Worm (Caenorhabditis elegans) whole organism, mixed stage, embryonic: ENCODE results near the gene D2062.5.
"Not testable (repeated sequence)": the region's sequence is repeated elsewhere in the genome, so short reads cannot be mapped to it uniquely, and the experiment has no call there.

Experiments
- M03D4.4 ChIP-seq: sonication (generic microtip); optimal IDR thresholded peaks from 2 replicates; lab custom pipeline; 2017; ENCODE audit warnings: mild to moderate bottlenecking, missing genetic modification characterization, missing compliant biosample characterization
- blmp-1 ChIP-seq: fragments of 150-350 bp; optimal IDR thresholded peaks from 2 replicates; lab custom pipeline; 2014; ENCODE audit warnings: missing biosample characterization, missing genetic modification characterization
- ceh-39 ChIP-seq: fragments of 150-350 bp; optimal IDR thresholded peaks from 2 replicates; lab custom pipeline; 2014; ENCODE audit warnings: missing biosample characterization, missing genetic modification characterization
- ceh-43 ChIP-seq: fragments of 200-800 bp; sonication (Bioruptor generic); optimal IDR thresholded peaks from 2 replicates; lab custom pipeline; 2018; ENCODE audit warnings: mild to moderate bottlenecking, missing genetic modification characterization, moderate library complexity, missing compliant biosample characterization
- ceh-83 ChIP-seq: fragments of 200-800 bp; sonication (Bioruptor generic); optimal IDR thresholded peaks from 2 replicates; lab custom pipeline; 2018; ENCODE audit warnings: mild to moderate bottlenecking, missing genetic modification characterization, missing compliant biosample characterization
- ces-1 ChIP-seq: fragments of 150-350 bp; optimal IDR thresholded peaks from 2 replicates; lab custom pipeline; 2014; ENCODE audit warnings: missing biosample characterization, missing genetic modification reagents, missing genetic modification characterization
- cnd-1 ChIP-seq: fragments of 200-800 bp; sonication (Bioruptor generic); optimal IDR thresholded peaks from 2 replicates; lab custom pipeline; 2018; ENCODE audit warnings: mild to moderate bottlenecking, missing genetic modification characterization, missing compliant biosample characterization
- drap-1 ChIP-seq: fragments of 200-800 bp; sonication (Bioruptor generic); optimal IDR thresholded peaks from 3 replicates; lab custom pipeline; 2018; ENCODE audit warnings: mild to moderate bottlenecking, missing genetic modification characterization, missing compliant biosample characterization
- elt-1 ChIP-seq: sonication (generic microtip); optimal IDR thresholded peaks from 2 replicates; lab custom pipeline; 2017; ENCODE audit warnings: missing genetic modification characterization, mild to moderate bottlenecking, missing compliant biosample characterization, antibody characterized with exemption, moderate library complexity, borderline replicate concordance; ENCODE audit not compliant: insufficient read depth
- flh-1 ChIP-seq: fragments of 200-800 bp; sonication (Bioruptor generic); optimal IDR thresholded peaks from 2 replicates; lab custom pipeline; 2018; ENCODE audit warnings: mild to moderate bottlenecking, missing genetic modification characterization, moderate library complexity, missing compliant biosample characterization
- ham-2 ChIP-seq: fragments of 200-800 bp; sonication (Bioruptor generic); optimal IDR thresholded peaks from 2 replicates; lab custom pipeline; 2018; ENCODE audit warnings: mild to moderate bottlenecking, missing genetic modification characterization, missing compliant biosample characterization
- hlh-1 ChIP-seq: fragments of 150-350 bp; optimal IDR thresholded peaks from 2 replicates; lab custom pipeline; 2014; ENCODE audit warnings: missing biosample characterization, missing genetic modification reagents, missing genetic modification characterization
- lin-13 ChIP-seq: fragments of 150-350 bp; optimal IDR thresholded peaks from 2 replicates; lab custom pipeline; 2014; ENCODE audit warnings: missing biosample characterization, missing genetic modification characterization
- lin-32 ChIP-seq: fragments of 200-800 bp; sonication (Bioruptor generic); optimal IDR thresholded peaks from 2 replicates; lab custom pipeline; 2018; ENCODE audit warnings: mild to moderate bottlenecking, missing genetic modification characterization, missing compliant biosample characterization
- lsy-2 ChIP-seq: fragments of 150-350 bp; optimal IDR thresholded peaks from 2 replicates; lab custom pipeline; 2014; ENCODE audit warnings: missing biosample characterization, missing genetic modification characterization
- mep-1 ChIP-seq: fragments of 150-350 bp; optimal IDR thresholded peaks from 2 replicates; lab custom pipeline; 2017; ENCODE audit warnings: missing biosample characterization, missing genetic modification reagents, missing genetic modification characterization, inconsistent platforms
- mls-2 ChIP-seq: sonication (generic microtip); optimal IDR thresholded peaks from 2 replicates; lab custom pipeline; 2016; ENCODE audit warnings: mild to moderate bottlenecking, missing genetic modification characterization, moderate library complexity, missing compliant biosample characterization
- nhr-2 ChIP-seq: fragments of 150-350 bp; optimal IDR thresholded peaks from 2 replicates; lab custom pipeline; 2014; ENCODE audit warnings: missing biosample characterization, missing genetic modification characterization
- nhr-237 ChIP-seq: fragments of 150-350 bp; optimal IDR thresholded peaks from 2 replicates; lab custom pipeline; 2014; ENCODE audit warnings: missing biosample characterization, missing genetic modification characterization
- nhr-28 ChIP-seq: fragments of 150-350 bp; optimal IDR thresholded peaks from 2 replicates; lab custom pipeline; 2014; ENCODE audit warnings: missing biosample characterization, missing genetic modification characterization
- nhr-76 ChIP-seq: sonication (generic microtip); optimal IDR thresholded peaks from 2 replicates; lab custom pipeline; 2017; ENCODE audit warnings: missing biosample characterization, missing genetic modification characterization
- pha-4 ChIP-seq: fragments of 150-350 bp; optimal IDR thresholded peaks from 2 replicates; lab custom pipeline; 2018; ENCODE audit warnings: missing biosample characterization, missing genetic modification reagents, missing genetic modification characterization
- sem-2 ChIP-seq: fragments of 200-800 bp; sonication (Bioruptor generic); optimal IDR thresholded peaks from 2 replicates; lab custom pipeline; 2018; ENCODE audit warnings: mild to moderate bottlenecking, missing genetic modification characterization, missing compliant biosample characterization
- snpc-4 ChIP-seq: fragments of 150-350 bp; optimal IDR thresholded peaks from 2 replicates; lab custom pipeline; 2014; ENCODE audit warnings: missing biosample characterization, missing genetic modification characterization
- tbx-8 ChIP-seq: fragments of 200-800 bp; sonication (Bioruptor generic); optimal IDR thresholded peaks from 2 replicates; lab custom pipeline; 2018; ENCODE audit warnings: mild to moderate bottlenecking, missing genetic modification characterization, moderate library complexity, missing compliant biosample characterization
- zip-8 ChIP-seq: fragments of 150-350 bp; optimal IDR thresholded peaks from 2 replicates; lab custom pipeline; 2014; ENCODE audit warnings: missing biosample characterization, missing genetic modification characterization
- ztf-11 ChIP-seq: fragments of 150-350 bp; optimal IDR thresholded peaks from 2 replicates; lab custom pipeline; 2014; ENCODE audit warnings: missing biosample characterization, missing genetic modification characterization

D2062.5 gene

DNA sequence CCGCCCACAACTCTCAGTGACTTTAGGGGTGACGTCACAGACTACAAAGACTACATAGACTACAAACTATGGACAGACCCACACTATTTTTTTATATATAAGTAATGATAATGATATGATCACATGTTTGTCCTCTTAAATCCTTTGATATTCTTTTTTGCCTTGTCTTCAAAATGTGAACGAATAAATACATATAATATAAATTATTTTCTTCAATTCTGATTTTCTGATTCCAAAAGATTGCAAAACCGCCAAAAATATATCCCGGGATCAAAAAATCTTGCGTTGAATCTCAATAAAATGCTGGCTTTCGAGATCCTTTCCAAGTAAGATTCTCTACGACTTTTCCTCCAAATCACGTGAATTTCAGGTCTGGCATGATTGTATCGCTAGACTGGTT is 22.4 kb upstream of the D2062.5 start, which contains the start of gene F33H12.1:
Gene F33H12.1, plus strand, starts transcription at position 301 of the 400 bp plus-strand sequence.
- not testable (repeated sequence) for TF ChIP-seq M03D4.4 (tag; lab: Kevin White, UChicago); drap-1 (GFP tag; lab: Kevin White, UChicago); mls-2 (tag; lab: Kevin White, UChicago)

DNA sequence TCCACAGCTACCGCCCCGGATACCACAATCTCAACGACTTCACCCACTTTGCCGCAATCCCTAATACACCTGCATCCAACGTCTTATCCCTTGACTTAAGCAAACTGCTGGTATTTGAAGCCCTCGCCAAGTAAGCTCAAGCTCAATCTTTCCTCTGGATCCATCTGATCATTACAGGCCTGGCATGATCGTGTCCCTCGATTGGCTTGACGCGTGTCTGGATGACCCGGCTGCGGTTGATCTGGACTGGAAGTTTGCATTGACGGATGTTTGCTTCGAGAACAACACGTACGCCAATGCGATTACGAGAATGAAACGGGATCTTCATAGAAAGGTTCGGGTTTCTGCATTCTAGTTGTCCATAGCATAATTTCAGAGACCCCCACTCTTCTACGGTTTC is 21.6 kb upstream of the D2062.5 start:
- TF ChIP-seq nhr-28 (tag; lab: Kevin White, UChicago) (no peak), ces-1 (GFP tag; lab: Kevin White, UChicago) (no peak), nhr-237 (tag; lab: Kevin White, UChicago) (no peak), flh-1 (GFP tag; lab: Kevin White, UChicago) (no peak), ztf-11 (tag; lab: Kevin White, UChicago) (no peak), blmp-1 (tag; lab: Kevin White, UChicago) (no peak), ceh-39 (tag; lab: Kevin White, UChicago) (no peak), nhr-2 (tag; lab: Kevin White, UChicago) (no peak), ceh-83 (GFP tag; lab: Kevin White, UChicago) (no peak), zip-8 (tag; lab: Kevin White, UChicago) (no peak), snpc-4 (no peak), lin-13 (no peak), pha-4 (tag; lab: Kevin White, UChicago) (no peak), hlh-1 (no peak), mls-2 (tag; lab: Kevin White, UChicago) (no peak), drap-1 (GFP tag; lab: Kevin White, UChicago) (no peak), cnd-1 (tag; lab: Kevin White, UChicago) (no peak)

DNA sequence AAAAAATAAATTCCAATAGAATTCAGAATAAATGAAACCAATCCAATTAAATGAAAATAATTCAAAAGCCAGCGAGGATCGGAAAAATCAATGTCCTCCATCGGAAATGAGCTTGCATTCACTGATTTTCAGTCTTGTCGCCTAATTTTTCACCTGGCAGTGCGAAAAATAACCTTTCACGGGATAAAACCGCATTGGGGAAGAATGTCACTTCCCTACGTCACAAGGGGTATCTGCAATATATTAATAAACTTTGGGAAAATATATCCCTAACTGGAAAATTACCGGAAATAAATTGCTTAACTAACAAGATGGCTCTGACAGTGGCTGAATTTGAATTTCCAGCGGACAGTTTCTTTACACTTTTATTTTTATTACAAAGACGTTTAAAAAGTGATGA is 17.3 kb upstream of the D2062.5 start, which contains the start of gene sri-77:
Gene sri-77, minus strand, starts transcription at position 101 of the 400 bp plus-strand sequence.
- TF ChIP-seq mep-1 (tag; lab: Kevin White, UChicago) (no peak), nhr-76 (tag; lab: Kevin White, UChicago) (no peak), flh-1 (GFP tag; lab: Kevin White, UChicago) (no peak), nhr-2 (tag; lab: Kevin White, UChicago) (no peak)

DNA sequence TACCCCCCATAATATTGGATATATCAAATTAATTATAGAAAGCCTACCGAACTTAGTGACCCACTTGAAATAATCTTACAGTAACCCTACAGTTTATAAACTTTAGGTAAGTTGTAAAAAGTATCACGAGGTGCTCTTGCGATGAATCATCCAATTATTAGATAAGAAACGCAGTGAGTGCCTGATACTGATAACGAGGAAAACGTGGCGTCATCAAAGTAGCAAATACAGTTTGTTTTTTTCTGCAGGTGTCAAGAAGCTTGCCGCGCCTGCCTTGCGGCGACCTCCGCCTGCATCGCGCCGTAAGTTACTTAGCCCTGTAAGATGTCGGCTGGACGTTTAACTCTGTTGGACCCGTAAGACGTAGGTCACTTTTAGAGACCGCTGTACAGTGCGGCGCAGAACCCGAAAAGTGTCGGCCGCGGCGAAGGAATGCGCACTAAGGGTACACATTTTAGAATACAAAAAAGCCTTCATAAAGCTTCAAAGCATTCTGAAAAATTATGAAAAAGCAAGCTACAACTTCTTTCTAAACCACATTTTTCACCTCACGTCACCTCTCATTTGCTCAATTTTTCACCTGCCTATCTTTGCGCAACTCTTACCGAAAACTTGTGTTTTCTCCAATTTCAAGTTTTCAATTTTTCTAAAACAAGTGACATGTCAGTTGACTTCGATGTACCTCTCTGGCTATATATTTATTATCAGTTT is 12.2 kb upstream of the D2062.5 start, which contains the start of gene sri-38:
Gene sri-38, plus strand, starts transcription at position 661 of the 711 bp plus-strand sequence.
- no peak for TF ChIP-seq ceh-43 (GFP tag; lab: Kevin White, UChicago)
- no peak for TF ChIP-seq lin-32
- no peak for TF ChIP-seq ces-1 (GFP tag; lab: Kevin White, UChicago)
- no peak for TF ChIP-seq ztf-11 (tag; lab: Kevin White, UChicago)
- TF ChIP-seq hlh-1, result no peak
- no peak for TF ChIP-seq mls-2 (tag; lab: Kevin White, UChicago)
- TF ChIP-seq elt-1 (tag; lab: Kevin White, UChicago), result no peak

DNA sequence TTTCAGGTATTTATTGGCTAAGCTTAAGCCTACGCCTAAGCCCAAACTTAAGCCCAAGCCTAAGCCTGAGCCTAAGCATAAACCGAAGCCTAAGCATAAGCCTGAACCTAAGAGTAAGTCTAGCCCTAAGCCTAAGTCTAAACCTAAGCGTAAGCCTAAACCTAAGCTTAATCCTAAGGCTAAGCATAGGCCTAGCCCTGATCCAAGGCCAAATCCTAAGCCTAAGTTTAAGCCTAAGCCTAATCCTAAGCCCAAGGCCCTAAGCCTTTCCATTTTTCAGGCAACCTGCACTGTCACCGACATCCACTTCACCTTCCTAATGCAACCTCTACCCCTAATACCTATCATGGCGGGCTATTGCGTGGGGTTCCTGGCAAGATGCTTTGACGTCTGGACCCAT is 11.6 kb upstream of the D2062.5 start:
- no peak for TF ChIP-seq ztf-11 (tag; lab: Kevin White, UChicago)
- no peak for TF ChIP-seq zip-8 (tag; lab: Kevin White, UChicago)
- TF ChIP-seq elt-1 (tag; lab: Kevin White, UChicago), result no peak
- no peak for TF ChIP-seq lin-13
- TF ChIP-seq sem-2, result no peak
- no peak for TF ChIP-seq M03D4.4 (tag; lab: Kevin White, UChicago)

DNA sequence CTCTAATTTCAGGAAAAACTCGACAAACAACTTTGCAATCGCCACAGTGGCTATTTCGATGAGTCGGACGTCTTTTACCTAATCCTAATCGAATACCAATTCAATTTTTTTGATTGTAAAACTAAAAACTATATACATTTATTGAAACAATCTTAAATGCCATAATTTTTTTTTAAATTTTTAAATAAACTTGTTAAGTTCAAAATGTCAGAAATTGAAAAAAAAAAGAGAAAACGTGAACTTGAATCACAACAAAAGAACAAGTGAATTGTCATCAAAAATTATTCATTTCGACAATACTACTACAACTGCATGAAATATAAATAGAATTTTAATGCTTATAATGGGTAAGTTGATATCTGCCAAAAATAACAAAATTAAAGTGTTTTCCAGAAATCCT is 10.3 kb upstream of the D2062.5 start, which contains the start of gene D2062.13:
Gene D2062.13, plus strand, starts transcription at position 301 of the 400 bp plus-strand sequence.
- not testable (repeated sequence) for TF ChIP-seq zip-8 (tag; lab: Kevin White, UChicago); tbx-8 (GFP tag; lab: Kevin White, UChicago); ceh-83 (GFP tag; lab: Kevin White, UChicago)

DNA sequence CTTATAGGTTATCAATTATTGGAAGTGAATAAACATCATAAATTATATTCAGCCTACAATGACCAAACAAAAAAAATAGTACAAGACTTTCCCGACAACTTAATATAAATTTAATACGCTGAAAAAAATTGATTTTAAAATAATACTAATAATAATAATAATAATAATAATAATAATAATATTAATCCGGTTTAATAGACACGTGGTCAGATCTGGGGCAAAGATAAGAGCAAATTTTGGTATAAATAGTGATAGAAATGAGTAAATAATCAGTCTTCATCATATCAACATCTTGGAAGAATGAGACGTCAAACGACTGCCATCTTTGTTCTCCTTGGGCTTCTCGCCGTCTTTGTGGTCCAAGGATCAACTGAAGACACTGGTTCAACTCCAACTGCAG is 5.9 kb upstream of the D2062.5 start, which contains the start of gene msrp-5:
Gene msrp-5, plus strand, starts transcription at position 301 of the 400 bp plus-strand sequence.
- TF ChIP-seq nhr-2 (tag; lab: Kevin White, UChicago); lsy-2 (tag; lab: Kevin White, UChicago); ham-2: not testable (repeated sequence)
